Worm (Caenorhabditis elegans) whole organism, L4 larva: ENCODE results near the gene lbp-2.

Source experiments
- D1046.2 ChIP-seq: fragments of 200-800 bp; sonication (Bioruptor generic); IDR thresholded peaks from 2 replicates; pipeline ENCODE4 v1.3.6; 2022; ENCODE audit warnings: missing genetic modification characterization, missing compliant biosample characterization
- F10B5.3 ChIP-seq: sonication (generic microtip); optimal IDR thresholded peaks from 2 replicates; lab custom pipeline; 2016; ENCODE audit warnings: mild to moderate bottlenecking, missing genetic modification characterization, missing compliant biosample characterization
- F49E8.2 ChIP-seq: sonication (generic microtip); optimal IDR thresholded peaks from 2 replicates; lab custom pipeline; 2016; ENCODE audit warnings: missing compliant biosample characterization, mild to moderate bottlenecking, missing genetic modification characterization, borderline replicate concordance
- R02D3.7 ChIP-seq: fragments of 150-350 bp; sonication (generic microtip); optimal IDR thresholded peaks from 3 replicates; lab custom pipeline; 2014; ENCODE audit warnings: missing biosample characterization, missing genetic modification characterization
- T20F7.1 ChIP-seq: fragments of 200-800 bp; sonication (Bioruptor generic); optimal IDR thresholded peaks from 2 replicates; lab custom pipeline; 2018; ENCODE audit warnings: mild to moderate bottlenecking, missing genetic modification characterization, missing compliant biosample characterization
- T26A8.4 ChIP-seq: fragments of 200-800 bp; sonication (Bioruptor generic); IDR thresholded peaks from 2 replicates; pipeline ENCODE4 v1.3.6; 2022; ENCODE audit warnings: missing genetic modification characterization, missing compliant biosample characterization
- Y48G9A.11 ChIP-seq: fragments of 200-800 bp; sonication (Bioruptor generic); IDR thresholded peaks from 2 replicates; pipeline ENCODE4 v1.3.6; 2022; ENCODE audit warnings: missing genetic modification reagents, missing genetic modification characterization, missing compliant biosample characterization
- Y5F2A.4 ChIP-seq: fragments of 200-800 bp; sonication (Bioruptor generic); optimal IDR thresholded peaks from 2 replicates; lab custom pipeline; 2018; ENCODE audit warnings: mild to moderate bottlenecking, missing genetic modification characterization, missing compliant biosample characterization
- Y75B8A.6 ChIP-seq: fragments of 200-800 bp; sonication (Bioruptor generic); IDR thresholded peaks from 2 replicates; pipeline ENCODE4 v1.3.6; 2022; ENCODE audit warnings: missing genetic modification reagents, missing genetic modification characterization, missing compliant biosample characterization
- ZK337.2 ChIP-seq: fragments of 200-800 bp; sonication (Bioruptor generic); IDR thresholded peaks from 2 replicates; pipeline ENCODE4 v1.3.6; 2022; ENCODE audit warnings: missing genetic modification reagents, missing genetic modification characterization, missing compliant biosample characterization
- ZK546.5 ChIP-seq, 2 experiments: sonication (generic microtip); optimal IDR thresholded peaks; 2 replicates each; lab custom pipeline; 2017; ENCODE audit warnings: missing biosample characterization in 2 of 2, missing genetic modification characterization in 2 of 2
- ama-1 ChIP-seq: fragments of 150-350 bp; optimal IDR thresholded peaks from 2 replicates; lab custom pipeline; 2014; ENCODE audit warnings: inconsistent platforms, mixed read lengths
- arid-1 ChIP-seq: fragments of 200-800 bp; sonication (Bioruptor generic); conservative IDR thresholded peaks from 2 replicates; pipeline ENCODE4 v1.3.6; 2022; ENCODE audit warnings: missing genetic modification reagents, missing genetic modification characterization, missing compliant biosample characterization
- attf-4 ChIP-seq: sonication (generic microtip); optimal IDR thresholded peaks from 3 replicates; lab custom pipeline; 2017; ENCODE audit warnings: missing biosample characterization, missing genetic modification characterization
- ceh-20 ChIP-seq: fragments of 200-800 bp; sonication (Bioruptor generic); IDR thresholded peaks from 2 replicates; pipeline ENCODE4 v1.3.6; 2022; ENCODE audit warnings: missing genetic modification reagents, missing genetic modification characterization, missing compliant biosample characterization
- ceh-32 ChIP-seq: sonication (generic microtip); optimal IDR thresholded peaks from 2 replicates; lab custom pipeline; 2016; ENCODE audit warnings: mild to moderate bottlenecking, missing genetic modification characterization, missing compliant biosample characterization; ENCODE audit not compliant: poor library complexity
- ceh-62 ChIP-seq: sonication (generic microtip); optimal IDR thresholded peaks from 2 replicates; lab custom pipeline; 2017; ENCODE audit warnings: missing biosample characterization, missing genetic modification characterization
- ceh-82 ChIP-seq: sonication (generic microtip); optimal IDR thresholded peaks from 2 replicates; lab custom pipeline; 2017; ENCODE audit warnings: missing biosample characterization, missing genetic modification characterization
- ces-1 ChIP-seq: fragments of 150-350 bp; sonication (generic microtip); optimal IDR thresholded peaks from 4 replicates; lab custom pipeline; 2014; ENCODE audit warnings: missing biosample characterization, missing genetic modification reagents, missing genetic modification characterization
- daf-19 ChIP-seq: fragments of 200-800 bp; sonication (Bioruptor generic); conservative IDR thresholded peaks from 2 replicates; pipeline ENCODE4 v1.3.6; 2022; ENCODE audit warnings: missing genetic modification characterization, missing compliant biosample characterization
- dmd-6 ChIP-seq: fragments of 200-800 bp; sonication (Bioruptor generic); IDR thresholded peaks from 2 replicates; pipeline ENCODE4 v1.3.6; 2022; ENCODE audit warnings: missing genetic modification reagents, missing genetic modification characterization, missing compliant biosample characterization
- dpl-1 ChIP-seq: fragments of 150-350 bp; optimal IDR thresholded peaks from 2 replicates; lab custom pipeline; 2014; ENCODE audit warnings: missing biosample characterization, missing genetic modification reagents, missing genetic modification characterization
- duxl-1 ChIP-seq: sonication (generic microtip); optimal IDR thresholded peaks from 2 replicates; lab custom pipeline; 2016; ENCODE audit warnings: mild to moderate bottlenecking, missing genetic modification characterization, moderate library complexity, missing compliant biosample characterization; ENCODE audit not compliant: poor library complexity
- egl-27 ChIP-seq: sonication (generic microtip); optimal IDR thresholded peaks from 3 replicates; lab custom pipeline; 2017; ENCODE audit warnings: missing biosample characterization, missing genetic modification reagents, missing genetic modification characterization
- egl-43 ChIP-seq: fragments of 200-800 bp; sonication (Bioruptor generic); IDR thresholded peaks from 2 replicates; pipeline ENCODE4 v1.3.6; 2022; ENCODE audit warnings: missing genetic modification reagents, missing genetic modification characterization, missing compliant biosample characterization
- fos-1 ChIP-seq: fragments of 150-350 bp; optimal IDR thresholded peaks from 2 replicates; lab custom pipeline; 2014; ENCODE audit warnings: missing biosample characterization, missing genetic modification characterization
- hif-1 ChIP-seq, 2 experiments: sonication (generic microtip); optimal IDR thresholded peaks; 2 replicates each; lab custom pipeline; 2016 to 2017; ENCODE audit warnings: missing compliant biosample characterization in 2 of 2, missing genetic modification characterization in 2 of 2, missing genetic modification reagents in 2 of 2, missing genotype in 2 of 2, mild to moderate bottlenecking in 1 of 2
- hlh-11 ChIP-seq: fragments of 200-800 bp; sonication (Bioruptor generic); optimal IDR thresholded peaks from 2 replicates; lab custom pipeline; 2018; ENCODE audit warnings: mild to moderate bottlenecking, missing genetic modification characterization, missing compliant biosample characterization
- hmg-1.1 ChIP-seq: fragments of 200-800 bp; sonication (Bioruptor generic); IDR thresholded peaks from 2 replicates; pipeline ENCODE4 v1.3.6; 2022; ENCODE audit warnings: missing genetic modification reagents, missing genetic modification characterization, missing compliant biosample characterization
- jun-1 ChIP-seq: fragments of 150-350 bp; optimal IDR thresholded peaks from 2 replicates; lab custom pipeline; 2014; ENCODE audit warnings: missing biosample characterization, missing genetic modification reagents, missing genetic modification characterization
- lin-1 ChIP-seq: fragments of 200-800 bp; sonication (Bioruptor generic); IDR thresholded peaks from 2 replicates; pipeline ENCODE4 v1.3.6; 2022; ENCODE audit warnings: missing genetic modification reagents, missing genetic modification characterization, missing compliant biosample characterization
- lin-13 ChIP-seq: fragments of 150-350 bp; optimal IDR thresholded peaks from 2 replicates; lab custom pipeline; 2014; ENCODE audit warnings: missing biosample characterization, missing genetic modification reagents, missing genetic modification characterization
- lin-29 ChIP-seq: fragments of 200-800 bp; sonication (Bioruptor generic); IDR thresholded peaks from 2 replicates; pipeline ENCODE4 v1.3.6; 2022; ENCODE audit warnings: missing genetic modification reagents, missing genetic modification characterization, missing compliant biosample characterization
- lir-3 ChIP-seq: sonication (generic microtip); optimal IDR thresholded peaks from 2 replicates; lab custom pipeline; 2016; ENCODE audit warnings: mild to moderate bottlenecking, missing genetic modification characterization, missing compliant biosample characterization
- madf-9 ChIP-seq: fragments of 200-800 bp; sonication (Bioruptor generic); conservative IDR thresholded peaks from 2 replicates; pipeline ENCODE4 v1.3.6; 2022; ENCODE audit warnings: missing genetic modification reagents, missing genetic modification characterization, missing compliant biosample characterization
- mxl-3 ChIP-seq: fragments of 200-800 bp; sonication (Bioruptor generic); optimal IDR thresholded peaks from 2 replicates; lab custom pipeline; 2018; ENCODE audit warnings: mild to moderate bottlenecking, missing genetic modification characterization, missing compliant biosample characterization
- nhr-102 ChIP-seq: sonication (generic microtip); optimal IDR thresholded peaks from 2 replicates; lab custom pipeline; 2016; ENCODE audit warnings: mild to moderate bottlenecking, missing genetic modification characterization, moderate library complexity, missing compliant biosample characterization
- nhr-237 ChIP-seq: sonication (generic microtip); optimal IDR thresholded peaks from 2 replicates; lab custom pipeline; 2017; ENCODE audit warnings: missing biosample characterization, missing genetic modification characterization
- nhr-28 ChIP-seq: fragments of 150-350 bp; optimal IDR thresholded peaks from 2 replicates; lab custom pipeline; 2014; ENCODE audit warnings: missing biosample characterization, missing genetic modification characterization
- php-3 ChIP-seq: fragments of 200-800 bp; sonication (Bioruptor generic); IDR thresholded peaks from 2 replicates; pipeline ENCODE4 v1.3.6; 2022; ENCODE audit warnings: missing genetic modification reagents, missing genetic modification characterization, missing compliant biosample characterization
- rbr-2 ChIP-seq: sonication (generic microtip); optimal IDR thresholded peaks from 2 replicates; lab custom pipeline; 2016; ENCODE audit warnings: missing genotype, missing genetic modification characterization, missing compliant biosample characterization
- snpc-1.2 ChIP-seq: fragments of 200-800 bp; sonication (Bioruptor generic); IDR thresholded peaks from 2 replicates; pipeline ENCODE4 v1.3.6; 2022; ENCODE audit warnings: missing genetic modification reagents, missing genetic modification characterization, missing compliant biosample characterization
- snpc-4 ChIP-seq: fragments of 150-350 bp; optimal IDR thresholded peaks from 2 replicates; lab custom pipeline; 2014; ENCODE audit warnings: missing biosample characterization, missing genetic modification characterization
- tag-97 ChIP-seq: fragments of 200-800 bp; sonication (Bioruptor generic); IDR thresholded peaks from 2 replicates; pipeline ENCODE4 v1.3.6; 2022; ENCODE audit warnings: missing genetic modification characterization, missing compliant biosample characterization
- tra-1 ChIP-seq: fragments of 200-800 bp; sonication (Bioruptor generic); IDR thresholded peaks from 2 replicates; pipeline ENCODE4 v1.3.6; 2022; ENCODE audit warnings: missing genetic modification reagents, missing genetic modification characterization, missing compliant biosample characterization
- unc-130 ChIP-seq: sonication (generic microtip); optimal IDR thresholded peaks from 2 replicates; lab custom pipeline; 2016; ENCODE audit warnings: missing genetic modification reagents, missing genetic modification characterization, missing compliant biosample characterization
- unc-62 ChIP-seq, 3 experiments: fragments of 150-350 bp in 1 of 3; sonication (generic microtip); optimal IDR thresholded peaks in 2 of 3; peaks in 1 of 3; 1 replicate in 1 of 3; 2 replicates in 2 of 3; lab custom pipeline; 2014 to 2017; ENCODE audit warnings: missing biosample characterization in 3 of 3, missing genetic modification characterization in 3 of 3, missing genetic modification reagents in 3 of 3, missing genotype in 1 of 3
- vab-7 ChIP-seq: fragments of 200-800 bp; sonication (Bioruptor generic); IDR thresholded peaks from 2 replicates; pipeline ENCODE4 v1.3.6; 2022; ENCODE audit warnings: missing genetic modification reagents, missing genetic modification characterization, missing compliant biosample characterization
- zfp-2 ChIP-seq: sonication (generic microtip); optimal IDR thresholded peaks from 2 replicates; lab custom pipeline; 2016; ENCODE audit warnings: mild to moderate bottlenecking, missing genetic modification characterization, missing compliant biosample characterization
- zfp-3 ChIP-seq: fragments of 200-800 bp; sonication (Bioruptor generic); conservative IDR thresholded peaks from 2 replicates; pipeline ENCODE4 v1.3.6; 2022; ENCODE audit warnings: missing genetic modification reagents, missing genetic modification characterization, missing compliant biosample characterization
- zip-11 ChIP-seq: fragments of 200-800 bp; sonication (Bioruptor generic); IDR thresholded peaks from 2 replicates; pipeline ENCODE4 v1.3.6; 2022; ENCODE audit warnings: missing genetic modification characterization, missing compliant biosample characterization
- ztf-7 ChIP-seq: fragments of 150-350 bp; optimal IDR thresholded peaks from 2 replicates; lab custom pipeline; 2014; ENCODE audit warnings: missing biosample characterization, missing genetic modification characterization

Gene lbp-2

ce11 chrX:3290147-3290546 is 29.7 kb downstream of the lbp-2 start (continued):
- TF ChIP-seq F49E8.2, result no peak
- no peak for TF ChIP-seq ceh-82 (tag; lab: Kevin White, UChicago)
- TF ChIP-seq zip-11 (GFP tag; lab: Robert Waterston, UW), result no peak
- no peak for TF ChIP-seq dpl-1
- TF ChIP-seq D1046.2 (GFP tag; lab: Robert Waterston, UW), result no peak
- TF ChIP-seq zfp-2 (tag; lab: Kevin White, UChicago), result no peak
- TF ChIP-seq T20F7.1 (GFP tag; lab: Kevin White, UChicago), result peak; percentile 62
- TF ChIP-seq Y5F2A.4, result no peak
- no peak for TF ChIP-seq Y48G9A.11 (GFP tag; lab: Robert Waterston, UW)
- no peak for TF ChIP-seq jun-1 (tag; lab: Kevin White, UChicago)
- no peak for TF ChIP-seq snpc-4 (tag; lab: Kevin White, UChicago)
- TF ChIP-seq unc-130 (GFP tag; lab: Kevin White, UChicago), result no peak
- no peak for TF ChIP-seq nhr-237 (tag; lab: Kevin White, UChicago)
- TF ChIP-seq ceh-32 (tag; lab: Kevin White, UChicago), result no peak
- TF ChIP-seq ZK337.2 (GFP tag; lab: Robert Waterston, UW), result no peak
- TF ChIP-seq duxl-1 (tag; lab: Kevin White, UChicago), result no peak
- TF ChIP-seq snpc-1.2 (GFP tag; lab: Robert Waterston, UW), result no peak
- TF ChIP-seq nhr-102 (tag; lab: Kevin White, UChicago), result peak; percentile 94
- peak; percentile 93 for TF ChIP-seq nhr-28
- TF ChIP-seq hlh-11 (tag; lab: Kevin White, UChicago), result peak; percentile 95
- no peak for TF ChIP-seq lir-3 (tag; lab: Kevin White, UChicago)
- TF ChIP-seq vab-7, result no peak
- no peak for TF ChIP-seq tag-97 (GFP tag; lab: Robert Waterston, UW)
- TF ChIP-seq lin-29, result no peak
- no peak for TF ChIP-seq arid-1 (GFP tag; lab: Robert Waterston, UW)
- TF ChIP-seq Y75B8A.6 (GFP tag; lab: Robert Waterston, UW), result 0 out of 2 replicates have a peak, but pooled peaks have one; percentile 30
- peak; percentile 89 for TF ChIP-seq tra-1 (GFP tag; lab: Robert Waterston, UW)
- TF ChIP-seq fos-1 (tag; lab: Kevin White, UChicago), result no peak
- TF ChIP-seq lin-1 (GFP tag; lab: Robert Waterston, UW), result peak; percentile 89
- TF ChIP-seq ces-1 (GFP tag; lab: Kevin White, UChicago), result no peak
- TF ChIP-seq attf-4, result no peak
- TF ChIP-seq ZK546.5 (tag; optimal IDR thresholded peaks at IDR 0.05; lab: Kevin White, UChicago), result no peak
- no peak for TF ChIP-seq ceh-62
- TF ChIP-seq zfp-3 (GFP tag; lab: Robert Waterston, UW), result no peak
- peak; percentile 100 for TF ChIP-seq dmd-6 (GFP tag; lab: Robert Waterston, UW)
- no peak for TF ChIP-seq F10B5.3 (tag; lab: Kevin White, UChicago)
- TF ChIP-seq hif-1 (tag; optimal IDR thresholded peaks at IDR 0.05; lab: Kevin White, UChicago), result no peak
- peak; percentile 92 for TF ChIP-seq php-3 (GFP tag; lab: Robert Waterston, UW)
- no peak for TF ChIP-seq T26A8.4 (GFP tag; lab: Robert Waterston, UW)
- no peak for TF ChIP-seq egl-27 (tag; lab: Kevin White, UChicago)
- TF ChIP-seq unc-62 (GFP tag; optimal IDR thresholded peaks at IDR 0.05 in 1 of 2; lab: Kevin White, UChicago), result no peak
- TF ChIP-seq unc-62 (tag; optimal IDR thresholded peaks at IDR 0.05; lab: Kevin White, UChicago), result no peak
- TF ChIP-seq hmg-1.1 (GFP tag; lab: Robert Waterston, UW), result no peak
- no peak for TF ChIP-seq ama-1
- no peak for TF ChIP-seq R02D3.7 (tag; lab: Kevin White, UChicago)
- TF ChIP-seq daf-19, result no peak
- TF ChIP-seq ceh-20 (GFP tag; lab: Robert Waterston, UW), result no peak
- peak; percentile 4 for TF ChIP-seq ztf-7
- no peak for TF ChIP-seq lin-13 (GFP tag; lab: Kevin White, UChicago)
- peak; percentile 39 for TF ChIP-seq mxl-3 (GFP tag; lab: Kevin White, UChicago)
- TF ChIP-seq rbr-2, result no peak
- TF ChIP-seq madf-9 (GFP tag; lab: Robert Waterston, UW), result no peak
- no peak for TF ChIP-seq egl-43
